Fruit fly (Drosophila melanogaster) whole organism, embryonic: ENCODE measurements around the gene CG7366.

Source experiments
- Atf3 ChIP-seq: fragments of 200-800 bp; sonication (Bioruptor generic); optimal IDR thresholded peaks from 3 replicates; lab custom pipeline; 2016; ENCODE audit warnings: missing biosample characterization, missing genetic modification characterization
- CG10267 ChIP-seq: fragments of 200-800 bp; sonication (Bioruptor generic); optimal IDR thresholded peaks from 2 replicates; lab custom pipeline; 2018; ENCODE audit warnings: missing biosample characterization, mild to moderate bottlenecking, missing genetic modification characterization, moderate library complexity
- CG11093 ChIP-seq: fragments of 200-800 bp; sonication (Bioruptor generic); IDR thresholded peaks from 3 replicates; pipeline ENCODE4 v1.3.6; 2022; ENCODE audit warnings: missing biosample characterization, missing genetic modification characterization
- CG17361 ChIP-seq: fragments of 200-800 bp; sonication (Bioruptor generic); IDR thresholded peaks from 3 replicates; pipeline ENCODE4 v1.3.6; 2022; ENCODE audit warnings: missing biosample characterization, missing genetic modification characterization
- CG5245 ChIP-seq: fragments of 200-800 bp; sonication (Bioruptor generic); optimal IDR thresholded peaks from 3 replicates; lab custom pipeline; 2016; ENCODE audit warnings: missing biosample characterization, missing genetic modification characterization
- CG7745 ChIP-seq: fragments of 200-800 bp; sonication (Bioruptor generic); optimal IDR thresholded peaks from 2 replicates; lab custom pipeline; 2018; ENCODE audit warnings: missing biosample characterization, mild to moderate bottlenecking, missing genetic modification characterization, moderate library complexity
- YL-1 ChIP-seq: fragments of 200-800 bp; sonication (Bioruptor generic); optimal IDR thresholded peaks from 3 replicates; lab custom pipeline; 2017; ENCODE audit warnings: missing biosample characterization, mild to moderate bottlenecking, missing genetic modification characterization
- ab ChIP-seq: fragments of 200-800 bp; sonication (Bioruptor generic); optimal IDR thresholded peaks from 2 replicates; lab custom pipeline; 2016; ENCODE audit warnings: missing biosample characterization, missing genetic modification characterization
- abd-A ChIP-seq: fragments of 200-800 bp; sonication (Bioruptor generic); optimal IDR thresholded peaks from 3 replicates; lab custom pipeline; 2019; ENCODE audit warnings: missing biosample characterization, mild to moderate bottlenecking, missing genetic modification characterization, moderate library complexity
- bbx ChIP-seq: fragments of 200-800 bp; sonication (Bioruptor generic); IDR thresholded peaks from 2 replicates; pipeline ENCODE4 v1.3.6; 2022; ENCODE audit warnings: missing biosample characterization, missing genetic modification characterization; ENCODE audit not compliant: partially characterized antibody
- esg ChIP-seq: fragments of 200-800 bp; sonication (Bioruptor generic); conservative IDR thresholded peaks from 2 replicates; pipeline ENCODE4 v1.3.6; 2022; ENCODE audit warnings: missing biosample characterization, missing genetic modification characterization
- her ChIP-seq: fragments of 200-800 bp; sonication (Bioruptor generic); optimal IDR thresholded peaks from 2 replicates; lab custom pipeline; 2016; ENCODE audit warnings: missing biosample characterization, missing genetic modification characterization
- kni ChIP-seq: fragments of 200-800 bp; sonication (Bioruptor generic); optimal IDR thresholded peaks from 3 replicates; lab custom pipeline; 2017; ENCODE audit warnings: mild to moderate bottlenecking, missing biosample characterization, missing genetic modification reagents, missing genetic modification characterization
- vnd ChIP-seq: fragments of 200-800 bp; sonication (Bioruptor generic); IDR thresholded peaks from 3 replicates; pipeline ENCODE4 v1.3.6; 2022; ENCODE audit warnings: missing biosample characterization, missing genetic modification characterization; ENCODE audit not compliant: partially characterized antibody

DNA sequence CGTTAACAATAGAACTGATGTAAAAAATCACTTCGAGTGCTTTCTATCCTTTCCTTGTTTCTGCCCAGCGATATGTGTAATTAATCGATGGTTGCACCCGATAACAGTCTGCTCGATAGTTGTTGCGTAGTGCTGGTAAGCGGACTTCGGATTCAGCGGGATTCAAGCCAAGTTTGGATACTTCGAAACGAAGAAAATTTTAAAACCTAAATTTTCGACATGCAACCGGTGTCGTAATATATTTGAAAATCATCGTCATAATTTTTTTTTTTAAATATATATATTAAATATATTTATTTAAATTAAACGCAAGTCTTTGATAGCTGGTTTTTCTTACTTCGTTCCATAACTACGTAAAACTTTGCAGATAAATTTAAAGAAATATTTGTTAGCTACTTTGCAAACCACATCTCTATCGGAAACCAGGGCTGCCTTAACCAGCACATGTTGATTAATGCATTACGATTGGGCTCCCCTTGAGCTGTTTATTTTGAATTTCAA lies 4.4 kb downstream of the CG7366 start, which contains the start of the genes UbcE2M and Dhps:
- TF ChIP-seq esg (GFP tag; lab: Robert Waterston, UW) (peak; percentile 66), bbx (GFP tag; lab: Robert Waterston, UW) (peak; percentile 81), CG10267 (tag; lab: Kevin White, UChicago) (peak; percentile 95), CG11093 (peak; percentile 56; the same call in 1 of the 3 replicates), her (GFP tag; lab: Kevin White, UChicago) (no peak), CG17361 (GFP tag; lab: Robert Waterston, UW) (no peak; the same call in 2 of the 3 replicates), YL-1 (GFP tag; lab: Kevin White, UChicago) (peak; percentile 77), CG7745 (tag; lab: Kevin White, UChicago) (no peak), abd-A (tag; lab: Kevin White, UChicago) (no peak), Atf3 (GFP tag; lab: Kevin White, UChicago) (peak; percentile 26), ab (GFP tag; lab: Kevin White, UChicago) (no peak), kni (no peak), vnd (GFP tag; lab: Robert Waterston, UW) (peak; percentile 67), CG5245 (GFP tag; lab: Kevin White, UChicago) (no peak)
